Worm (Caenorhabditis elegans): ENCODE results near the gene C35C5.8.

DNA sequence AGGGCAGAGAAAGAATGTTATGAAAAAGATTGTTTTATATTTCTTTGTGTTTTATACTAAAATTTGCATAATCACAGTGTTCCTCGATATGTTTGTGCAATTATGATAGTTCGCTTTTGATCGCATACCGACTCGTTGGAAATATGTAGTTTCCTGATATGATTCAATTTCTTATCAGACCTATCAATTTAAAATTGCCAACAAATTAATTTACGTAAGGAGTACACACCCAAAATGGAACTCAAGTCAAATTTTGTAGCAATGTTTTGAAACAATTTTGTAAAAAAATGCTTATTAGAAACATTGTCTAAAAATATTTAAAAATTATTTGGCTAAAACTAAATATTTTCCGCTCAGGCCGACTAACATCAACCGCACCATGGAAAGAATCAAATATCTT lies 32.8 kb upstream of the C35C5.8 start:
- TF ChIP-seq pat-9 (tag; optimal IDR thresholded peaks at IDR 0.05) (no peak), fax-1 (tag; optimal IDR thresholded peaks at IDR 0.05) (no peak), nhr-11 (tag; optimal IDR thresholded peaks at IDR 0.05) (no peak), ceh-14 (tag; optimal IDR thresholded peaks at IDR 0.05) (no peak), pha-2 (tag; optimal IDR thresholded peaks at IDR 0.05) (no peak), unc-55 (GFP tag; optimal IDR thresholded peaks at IDR 0.05) (no peak), K09A11.1 (tag; optimal IDR thresholded peaks at IDR 0.05; ENCODE audit: insufficient read depth) (no peak), dve-1 (tag; optimal IDR thresholded peaks at IDR 0.05) (no peak), sox-2 (GFP tag; IDR thresholded peaks at IDR 0.05) (no peak)

Data from whole organism, late embryonic.